Worm (Caenorhabditis elegans) whole organism, L4 larva: ENCODE results near the gene chil-21.
"Not testable (repeated sequence)": the region's sequence is repeated elsewhere in the genome, so short reads cannot be mapped to it uniquely, and the experiment has no call there.

Experiments used
- D1046.2 ChIP-seq: fragments of 200-800 bp; sonication (Bioruptor generic); IDR thresholded peaks from 2 replicates; pipeline ENCODE4 v1.3.6; 2022; ENCODE audit warnings: missing genetic modification characterization, missing compliant biosample characterization
- F44E2.7 ChIP-seq: fragments of 200-800 bp; sonication (Bioruptor generic); IDR thresholded peaks from 2 replicates; pipeline ENCODE4 v2.1.2; 2022; ENCODE audit warnings: missing genetic modification characterization, missing compliant biosample characterization
- R02D3.7 ChIP-seq: fragments of 150-350 bp; sonication (generic microtip); optimal IDR thresholded peaks from 3 replicates; lab custom pipeline; 2014; ENCODE audit warnings: missing biosample characterization, missing genetic modification characterization
- T26A8.4 ChIP-seq: fragments of 200-800 bp; sonication (Bioruptor generic); IDR thresholded peaks from 2 replicates; pipeline ENCODE4 v1.3.6; 2022; ENCODE audit warnings: missing genetic modification characterization, missing compliant biosample characterization
- Y105C5A.15 ChIP-seq: fragments of 200-800 bp; sonication (Bioruptor generic); IDR thresholded peaks from 2 replicates; pipeline ENCODE4 v1.3.6; 2022; ENCODE audit warnings: missing genetic modification characterization, missing compliant biosample characterization
- ZK337.2 ChIP-seq: fragments of 200-800 bp; sonication (Bioruptor generic); IDR thresholded peaks from 2 replicates; pipeline ENCODE4 v1.3.6; 2022; ENCODE audit warnings: missing genetic modification reagents, missing genetic modification characterization, missing compliant biosample characterization
- aha-1 ChIP-seq: fragments of 150-350 bp; peaks from one replicate; lab custom pipeline; 2014; ENCODE audit warnings: missing biosample characterization, missing genetic modification characterization
- attf-4 ChIP-seq: sonication (generic microtip); optimal IDR thresholded peaks from 3 replicates; lab custom pipeline; 2017; ENCODE audit warnings: missing biosample characterization, missing genetic modification characterization
- ces-1 ChIP-seq: fragments of 150-350 bp; sonication (generic microtip); optimal IDR thresholded peaks from 4 replicates; lab custom pipeline; 2014; ENCODE audit warnings: missing biosample characterization, missing genetic modification reagents, missing genetic modification characterization
- dve-1 ChIP-seq: sonication (generic microtip); optimal IDR thresholded peaks from 2 replicates; lab custom pipeline; 2017; ENCODE audit warnings: antibody characterized with exemption, mild to moderate bottlenecking, missing genetic modification characterization, missing compliant biosample characterization; ENCODE audit not compliant: insufficient read depth
- egl-43 ChIP-seq: fragments of 200-800 bp; sonication (Bioruptor generic); IDR thresholded peaks from 2 replicates; pipeline ENCODE4 v1.3.6; 2022; ENCODE audit warnings: missing genetic modification reagents, missing genetic modification characterization, missing compliant biosample characterization
- fkh-10 ChIP-seq: fragments of 150-350 bp; optimal IDR thresholded peaks from 2 replicates; lab custom pipeline; 2014; ENCODE audit warnings: missing biosample characterization, missing genetic modification reagents, missing genetic modification characterization
- gei-8 ChIP-seq: fragments of 200-800 bp; sonication (Bioruptor generic); optimal IDR thresholded peaks from 2 replicates; lab custom pipeline; 2018; ENCODE audit warnings: mild to moderate bottlenecking, missing genetic modification characterization, missing compliant biosample characterization
- hif-1 ChIP-seq, 2 experiments: sonication (generic microtip); optimal IDR thresholded peaks; 2 replicates each; lab custom pipeline; 2016 to 2017; ENCODE audit warnings: missing compliant biosample characterization in 2 of 2, missing genetic modification characterization in 2 of 2, missing genetic modification reagents in 2 of 2, missing genotype in 2 of 2, mild to moderate bottlenecking in 1 of 2
- lim-7 ChIP-seq: fragments of 200-800 bp; sonication (Bioruptor generic); IDR thresholded peaks from 2 replicates; pipeline ENCODE4 v1.3.6; 2022; ENCODE audit warnings: missing genetic modification characterization, missing compliant biosample characterization
- lin-13 ChIP-seq: fragments of 150-350 bp; optimal IDR thresholded peaks from 2 replicates; lab custom pipeline; 2014; ENCODE audit warnings: missing biosample characterization, missing genetic modification reagents, missing genetic modification characterization
- lin-38 ChIP-seq: fragments of 200-800 bp; sonication (Bioruptor generic); IDR thresholded peaks from 2 replicates; pipeline ENCODE4 v1.3.6; 2022; ENCODE audit warnings: missing genetic modification reagents, missing genetic modification characterization, missing compliant biosample characterization
- lir-3 ChIP-seq: sonication (generic microtip); optimal IDR thresholded peaks from 2 replicates; lab custom pipeline; 2016; ENCODE audit warnings: mild to moderate bottlenecking, missing genetic modification characterization, missing compliant biosample characterization
- lsy-2 ChIP-seq, 2 experiments: fragments of 150-350 bp in 1 of 2; sonication (generic microtip) in 1 of 2; optimal IDR thresholded peaks; 2 replicates each; lab custom pipeline; 2014 to 2017; ENCODE audit warnings: missing biosample characterization in 2 of 2, missing genetic modification characterization in 2 of 2
- mxl-3 ChIP-seq: fragments of 200-800 bp; sonication (Bioruptor generic); optimal IDR thresholded peaks from 2 replicates; lab custom pipeline; 2018; ENCODE audit warnings: mild to moderate bottlenecking, missing genetic modification characterization, missing compliant biosample characterization
- nhr-10 ChIP-seq: fragments of 150-350 bp; optimal IDR thresholded peaks from 2 replicates; lab custom pipeline; 2014; ENCODE audit warnings: missing biosample characterization, missing genetic modification characterization
- nhr-102 ChIP-seq: sonication (generic microtip); optimal IDR thresholded peaks from 2 replicates; lab custom pipeline; 2016; ENCODE audit warnings: mild to moderate bottlenecking, missing genetic modification characterization, moderate library complexity, missing compliant biosample characterization
- nhr-25 ChIP-seq: sonication (generic microtip); optimal IDR thresholded peaks from 2 replicates; lab custom pipeline; 2017; ENCODE audit warnings: missing genetic modification characterization, mild to moderate bottlenecking, missing compliant biosample characterization, antibody characterized with exemption, moderate library complexity, borderline replicate concordance; ENCODE audit not compliant: insufficient read depth
- nhr-28 ChIP-seq: fragments of 150-350 bp; optimal IDR thresholded peaks from 2 replicates; lab custom pipeline; 2014; ENCODE audit warnings: missing biosample characterization, missing genetic modification characterization
- nhr-76 ChIP-seq: fragments of 150-350 bp; optimal IDR thresholded peaks from 2 replicates; lab custom pipeline; 2014; ENCODE audit warnings: missing biosample characterization, missing genetic modification characterization
- pqm-1 ChIP-seq: sonication (generic microtip); optimal IDR thresholded peaks from 2 replicates; lab custom pipeline; 2017; ENCODE audit warnings: missing biosample characterization, missing genetic modification characterization
- set-16 ChIP-seq: fragments of 200-800 bp; sonication (Bioruptor generic); IDR thresholded peaks from 2 replicates; pipeline ENCODE4 v1.3.6; 2022; ENCODE audit warnings: missing genetic modification reagents, missing genetic modification characterization, missing compliant biosample characterization
- skn-1 ChIP-seq: fragments of 150-350 bp; optimal IDR thresholded peaks from 2 replicates; lab custom pipeline; 2014; ENCODE audit warnings: missing biosample characterization, missing genetic modification characterization
- spr-1 ChIP-seq: sonication (generic microtip); optimal IDR thresholded peaks from 2 replicates; lab custom pipeline; 2016; ENCODE audit warnings: mild to moderate bottlenecking, missing genetic modification characterization, missing compliant biosample characterization
- spr-3 ChIP-seq: fragments of 200-800 bp; sonication (Bioruptor generic); optimal IDR thresholded peaks from 2 replicates; lab custom pipeline; 2018; ENCODE audit warnings: mild to moderate bottlenecking, missing genetic modification characterization, missing compliant biosample characterization
- tag-97 ChIP-seq: fragments of 200-800 bp; sonication (Bioruptor generic); IDR thresholded peaks from 2 replicates; pipeline ENCODE4 v1.3.6; 2022; ENCODE audit warnings: missing genetic modification characterization, missing compliant biosample characterization
- vab-7 ChIP-seq: fragments of 200-800 bp; sonication (Bioruptor generic); IDR thresholded peaks from 2 replicates; pipeline ENCODE4 v1.3.6; 2022; ENCODE audit warnings: missing genetic modification reagents, missing genetic modification characterization, missing compliant biosample characterization
- zfp-3 ChIP-seq: fragments of 200-800 bp; sonication (Bioruptor generic); conservative IDR thresholded peaks from 2 replicates; pipeline ENCODE4 v1.3.6; 2022; ENCODE audit warnings: missing genetic modification reagents, missing genetic modification characterization, missing compliant biosample characterization
- zip-11 ChIP-seq: fragments of 200-800 bp; sonication (Bioruptor generic); IDR thresholded peaks from 2 replicates; pipeline ENCODE4 v1.3.6; 2022; ENCODE audit warnings: missing genetic modification characterization, missing compliant biosample characterization
- zip-2 ChIP-seq: fragments of 150-350 bp; optimal IDR thresholded peaks from 2 replicates; lab custom pipeline; 2014; ENCODE audit warnings: missing biosample characterization, missing genetic modification characterization
- ztf-11 ChIP-seq: fragments of 150-350 bp; optimal IDR thresholded peaks from 2 replicates; lab custom pipeline; 2014; ENCODE audit warnings: missing biosample characterization, missing genetic modification characterization

chil-21 gene

DNA sequence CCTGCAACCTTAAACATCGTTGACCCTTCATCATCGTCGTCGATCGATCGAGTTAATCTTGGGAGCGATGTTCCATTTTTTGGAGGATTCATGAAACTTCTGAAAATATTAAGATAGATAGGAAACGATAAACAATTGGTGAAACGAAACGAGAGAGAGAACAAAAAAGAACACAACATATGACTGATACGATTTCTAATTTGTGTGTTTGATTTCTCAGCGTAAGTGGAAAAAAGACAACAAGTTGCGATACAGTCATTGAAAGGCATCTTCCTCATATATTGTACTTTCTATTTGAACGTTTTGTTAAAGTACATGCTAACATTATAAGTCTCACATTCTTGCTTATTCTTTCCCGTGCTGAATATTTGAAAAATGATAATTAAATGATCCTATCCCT lies 9.6 kb downstream of the chil-21 start, which contains the start of gene R09D1.12:
R09D1.12 (minus strand) TSS at position 101 of the 400 bp plus-strand sequence.
- not testable (repeated sequence) for TF ChIP-seq zfp-3 (GFP tag; lab: Robert Waterston, UW); nhr-102 (tag; lab: Kevin White, UChicago); skn-1

DNA sequence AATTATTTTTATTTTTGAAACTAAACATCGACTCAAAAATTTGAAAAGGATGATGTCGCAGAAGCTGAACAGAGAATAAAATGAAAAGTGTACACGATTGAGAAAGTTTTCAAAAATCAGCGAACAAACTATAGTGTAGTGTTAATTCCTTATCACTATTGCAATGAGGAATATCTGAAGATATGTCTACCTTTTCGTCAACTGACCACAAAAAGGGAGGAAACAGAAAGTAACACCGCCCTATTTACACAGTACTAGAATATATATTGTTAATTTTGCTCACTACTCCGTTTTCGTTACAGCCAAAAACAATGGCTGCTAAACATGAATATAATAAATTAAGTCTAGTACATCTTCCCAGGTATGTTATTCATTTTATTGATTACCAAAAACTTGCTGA lies 13.8 kb downstream of the chil-21 start, which contains the start of gene chil-18:
chil-18 (plus strand) TSS at position 301 of the 400 bp plus-strand sequence.
- TF ChIP-seq F44E2.7 = no peak
- no peak for TF ChIP-seq tag-97 (GFP tag; lab: Robert Waterston, UW)
- TF ChIP-seq hif-1 (tag; optimal IDR thresholded peaks at IDR 0.05; lab: Kevin White, UChicago) = no peak
- TF ChIP-seq ztf-11 = no peak
- no peak for TF ChIP-seq nhr-25
- TF ChIP-seq zip-11 = no peak
- TF ChIP-seq lin-38 (GFP tag; lab: Robert Waterston, UW) = no peak
- TF ChIP-seq zip-2 = no peak
- TF ChIP-seq ZK337.2 (GFP tag; lab: Robert Waterston, UW) = no peak
- TF ChIP-seq nhr-28 (tag; lab: Kevin White, UChicago) = no peak
- no peak for TF ChIP-seq dve-1 (tag; lab: Kevin White, UChicago)
- no peak for TF ChIP-seq aha-1 (tag; lab: Kevin White, UChicago)
- no peak for TF ChIP-seq set-16
- no peak for TF ChIP-seq attf-4 (tag; lab: Kevin White, UChicago)
- no peak for TF ChIP-seq T26A8.4 (GFP tag; lab: Robert Waterston, UW)
- TF ChIP-seq pqm-1 (tag; lab: Kevin White, UChicago) = no peak
- no peak for TF ChIP-seq D1046.2 (GFP tag; lab: Robert Waterston, UW)

DNA sequence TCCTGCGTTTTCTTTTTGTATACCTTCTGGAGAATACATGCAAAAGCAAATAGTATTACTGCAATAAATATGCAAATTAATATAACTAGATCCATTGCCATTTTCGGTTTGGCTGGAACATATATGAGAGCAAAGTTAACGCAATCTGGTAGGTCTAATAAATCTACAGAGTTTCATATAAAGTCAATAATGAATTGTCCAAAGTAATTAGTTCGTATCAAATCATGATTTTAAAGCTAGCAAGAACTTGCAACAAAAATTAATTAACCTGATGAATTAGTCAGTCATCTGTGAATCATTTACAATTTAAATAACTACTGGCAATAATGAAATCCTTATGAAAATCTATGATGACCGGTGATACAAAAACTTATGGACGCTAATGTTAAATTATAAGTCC lies 16.4 kb downstream of the chil-21 start, which contains the start of gene R09D1.13:
R09D1.13 (minus strand) TSS at position 101 of the 400 bp plus-strand sequence.
- TF ChIP-seq lsy-2 (tag; optimal IDR thresholded peaks at IDR 0.05; lab: Kevin White, UChicago) (no peak), Y105C5A.15 (no peak)
- TF ChIP-seq, all 104 proteins: peak for 0

DNA sequence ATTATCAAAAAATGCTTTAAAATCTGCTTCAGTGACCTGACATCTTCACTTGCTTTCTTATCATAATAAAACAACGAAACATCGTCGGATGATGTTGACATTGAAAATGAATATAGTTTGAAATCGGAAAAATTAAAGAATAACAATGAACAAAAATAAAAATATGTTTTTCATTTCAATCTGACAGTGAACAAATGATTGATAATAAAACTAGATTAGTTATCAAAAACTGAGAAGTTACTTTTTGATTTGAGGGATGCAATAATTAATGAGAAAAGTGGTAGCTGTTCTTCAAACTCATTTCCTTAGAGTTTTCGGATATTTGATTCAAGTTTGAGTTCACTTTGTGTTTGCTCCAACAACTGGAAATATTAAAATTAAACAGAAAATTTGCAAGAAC lies 18.3 kb downstream of the chil-21 start, which contains the start of gene chil-15:
chil-15 (minus strand) TSS at position 101 of the 400 bp plus-strand sequence.
- TF ChIP-seq nhr-10 (tag; lab: Kevin White, UChicago) (no peak), lir-3 (tag; lab: Kevin White, UChicago) (no peak), D1046.2 (GFP tag; lab: Robert Waterston, UW) (no peak), spr-1 (no peak), spr-3 (GFP tag; lab: Kevin White, UChicago) (no peak), R02D3.7 (tag; lab: Kevin White, UChicago) (no peak), nhr-25 (no peak), egl-43 (GFP tag; lab: Robert Waterston, UW) (no peak), lin-13 (GFP tag; lab: Kevin White, UChicago) (no peak), zip-2 (no peak), mxl-3 (GFP tag; lab: Kevin White, UChicago) (no peak), vab-7 (GFP tag; lab: Robert Waterston, UW) (no peak), ces-1 (GFP tag; lab: Kevin White, UChicago) (no peak), lim-7 (GFP tag; lab: Robert Waterston, UW) (no peak), gei-8 (GFP tag; lab: Kevin White, UChicago) (no peak), nhr-76 (no peak), fkh-10 (no peak)
- TF ChIP-seq, all 104 proteins: peak for 0
